Fruit fly (Drosophila melanogaster) whole organism, embryonic: ENCODE measurements around the gene CG43402.
A peak's percentile ranks its signal among the peaks of the same experiment; 100 is the strongest.

Experiments used
- B-H1 ChIP-seq: fragments of 200-800 bp; sonication (Bioruptor generic); IDR thresholded peaks from 3 replicates; pipeline ENCODE4 v1.3.6; 2022; ENCODE audit warnings: missing biosample characterization, missing genetic modification characterization
- B-H2 ChIP-seq: fragments of 200-800 bp; sonication (Bioruptor generic); optimal IDR thresholded peaks from 2 replicates; lab custom pipeline; 2018; ENCODE audit warnings: missing biosample characterization, mild to moderate bottlenecking, missing genetic modification characterization
- Bdp1 ChIP-seq: fragments of 200-800 bp; sonication (Bioruptor generic); optimal IDR thresholded peaks from 3 replicates; lab custom pipeline; 2016; ENCODE audit warnings: missing biosample characterization, missing genetic modification characterization
- CG10565 ChIP-seq: fragments of 200-800 bp; sonication (Bioruptor generic); optimal IDR thresholded peaks from 3 replicates; lab custom pipeline; 2016; ENCODE audit warnings: missing biosample characterization, mild to moderate bottlenecking, missing genetic modification characterization
- CG11398 ChIP-seq: fragments of 200-800 bp; sonication (Bioruptor generic); optimal IDR thresholded peaks from 2 replicates; lab custom pipeline; 2016; ENCODE audit warnings: missing biosample characterization, missing genetic modification characterization
- CG11695 ChIP-seq: fragments of 200-800 bp; sonication (Bioruptor generic); IDR thresholded peaks from 3 replicates; pipeline ENCODE4 v1.3.6; 2022; ENCODE audit warnings: missing biosample characterization, missing genetic modification characterization
- CG12744 ChIP-seq: fragments of 200-800 bp; sonication (Bioruptor generic); optimal IDR thresholded peaks from 2 replicates; lab custom pipeline; 2016; ENCODE audit warnings: missing biosample characterization, missing genetic modification characterization
- CG14965 ChIP-seq: fragments of 200-800 bp; sonication (Bioruptor generic); optimal IDR thresholded peaks from 2 replicates; lab custom pipeline; 2016; ENCODE audit warnings: missing biosample characterization, missing genetic modification characterization, borderline replicate concordance
- CG15073 ChIP-seq: fragments of 200-800 bp; sonication (Bioruptor generic); optimal IDR thresholded peaks from 2 replicates; lab custom pipeline; 2016; ENCODE audit warnings: missing biosample characterization, missing genetic modification characterization
- CG15269 ChIP-seq: fragments of 200-800 bp; sonication (Bioruptor generic); optimal IDR thresholded peaks from 2 replicates; lab custom pipeline; 2018; ENCODE audit warnings: missing biosample characterization, mild to moderate bottlenecking, missing genetic modification characterization, moderate library complexity
- CG17328 ChIP-seq: fragments of 200-800 bp; sonication (Bioruptor generic); IDR thresholded peaks from 2 replicates; pipeline ENCODE4 v1.3.6; 2022; ENCODE audit warnings: missing biosample characterization, missing genetic modification characterization
- CG17568 ChIP-seq: fragments of 200-800 bp; sonication (Bioruptor generic); optimal IDR thresholded peaks from 2 replicates; lab custom pipeline; 2018; ENCODE audit warnings: missing biosample characterization, mild to moderate bottlenecking, missing genetic modification characterization, moderate library complexity
- CG17912 ChIP-seq: fragments of 200-800 bp; sonication (Bioruptor generic); optimal IDR thresholded peaks from 2 replicates; lab custom pipeline; 2018; ENCODE audit warnings: missing biosample characterization, mild to moderate bottlenecking, missing genetic modification characterization
- CG18599 ChIP-seq: fragments of 200-800 bp; sonication (Bioruptor generic); optimal IDR thresholded peaks from 3 replicates; lab custom pipeline; 2017; ENCODE audit warnings: missing biosample characterization, missing genetic modification characterization, mild to moderate bottlenecking, moderate library complexity, missing genetic modification reagents
- CG2120 ChIP-seq: fragments of 200-800 bp; sonication (Bioruptor generic); optimal IDR thresholded peaks from 3 replicates; lab custom pipeline; 2016; ENCODE audit warnings: missing biosample characterization, missing genetic modification characterization
- CG3407 ChIP-seq: fragments of 200-800 bp; sonication (Bioruptor generic); optimal IDR thresholded peaks from 2 replicates; lab custom pipeline; 2018; ENCODE audit warnings: missing biosample characterization, mild to moderate bottlenecking, missing genetic modification characterization
- CG3726 ChIP-seq: fragments of 200-800 bp; sonication (Bioruptor generic); IDR thresholded peaks from 3 replicates; pipeline ENCODE4, ENCODE4 v1.3.6; 2022; ENCODE audit warnings: missing biosample characterization, missing genetic modification characterization
- CG3995 ChIP-seq: fragments of 200-800 bp; sonication (Bioruptor generic); optimal IDR thresholded peaks from 3 replicates; lab custom pipeline; 2016; ENCODE audit warnings: missing biosample characterization, missing genetic modification characterization
- CG4820 ChIP-seq: fragments of 200-800 bp; sonication (Bioruptor generic); optimal IDR thresholded peaks from 3 replicates; lab custom pipeline; 2016; ENCODE audit warnings: missing biosample characterization, missing genetic modification characterization
- CG6272 ChIP-seq: fragments of 200-800 bp; sonication (Bioruptor generic); IDR thresholded peaks from 2 replicates; pipeline ENCODE4 v1.3.6; 2022; ENCODE audit warnings: missing biosample characterization, missing genetic modification characterization
- CG6683 ChIP-seq: fragments of 200-800 bp; sonication (Bioruptor generic); optimal IDR thresholded peaks from 2 replicates; lab custom pipeline; 2017; ENCODE audit warnings: missing biosample characterization, mild to moderate bottlenecking, missing genetic modification characterization, missing genetic modification reagents
- CG7357 ChIP-seq: fragments of 200-800 bp; sonication (Bioruptor generic); IDR thresholded peaks from 3 replicates; pipeline ENCODE4 v1.3.6; 2022; ENCODE audit warnings: missing biosample characterization, missing genetic modification characterization
- CG8944 ChIP-seq: fragments of 200-800 bp; sonication (Bioruptor generic); optimal IDR thresholded peaks from 3 replicates; lab custom pipeline; 2016; ENCODE audit warnings: missing biosample characterization, missing genetic modification characterization
- CG9817 ChIP-seq: fragments of 200-800 bp; sonication (Bioruptor generic); optimal IDR thresholded peaks from 2 replicates; lab custom pipeline; 2018; ENCODE audit warnings: missing biosample characterization, mild to moderate bottlenecking, missing genetic modification characterization, moderate library complexity
- Doc2 ChIP-seq: fragments of 200-800 bp; sonication (Bioruptor generic); IDR thresholded peaks from 2 replicates; pipeline ENCODE4 v1.3.6; 2022; ENCODE audit warnings: missing biosample characterization, missing genetic modification characterization
- E2f1 ChIP-seq: fragments of 200-800 bp; sonication (Bioruptor generic); IDR thresholded peaks from 2 replicates; pipeline ENCODE4 v1.3.6; 2022; ENCODE audit warnings: missing biosample characterization, missing genetic modification characterization
- H15 ChIP-seq: fragments of 200-800 bp; sonication (Bioruptor generic); IDR thresholded peaks from 3 replicates; pipeline ENCODE4 v1.3.6; 2022; ENCODE audit warnings: missing biosample characterization, missing genetic modification characterization
- Hmr ChIP-seq: fragments of 200-800 bp; sonication (Bioruptor generic); optimal IDR thresholded peaks from 3 replicates; lab custom pipeline; 2017; ENCODE audit warnings: mild to moderate bottlenecking, missing biosample characterization, missing genetic modification reagents, missing genetic modification characterization
- Hr3 ChIP-seq: fragments of 200-800 bp; sonication (Bioruptor generic); optimal IDR thresholded peaks from 3 replicates; lab custom pipeline; 2016; ENCODE audit warnings: missing biosample characterization, missing genetic modification characterization
- Lhr ChIP-seq: fragments of 200-800 bp; sonication (Bioruptor generic); optimal IDR thresholded peaks from 3 replicates; lab custom pipeline; 2017; ENCODE audit warnings: mild to moderate bottlenecking, missing biosample characterization, missing genetic modification reagents, missing genetic modification characterization
- Myb ChIP-seq: fragments of 200-800 bp; sonication (Bioruptor generic); optimal IDR thresholded peaks from 2 replicates; lab custom pipeline; 2016; ENCODE audit warnings: missing biosample characterization, missing genetic modification characterization
- Neu2 ChIP-seq: fragments of 200-800 bp; sonication (Bioruptor generic); optimal IDR thresholded peaks from 3 replicates; lab custom pipeline; 2016; ENCODE audit warnings: missing biosample characterization, missing genetic modification characterization, borderline replicate concordance
- Nf-YB ChIP-seq: fragments of 200-800 bp; sonication (Bioruptor generic); optimal IDR thresholded peaks from 3 replicates; lab custom pipeline; 2019; ENCODE audit warnings: missing biosample characterization, mild to moderate bottlenecking, missing genetic modification characterization, moderate library complexity
- Sry-δ ChIP-seq: fragments of 200-800 bp; sonication (Bioruptor generic); optimal IDR thresholded peaks from 2 replicates; lab custom pipeline; 2016; ENCODE audit warnings: missing biosample characterization, missing genetic modification characterization
- bowl ChIP-seq: fragments of 200-800 bp; sonication (Bioruptor generic); IDR thresholded peaks from 2 replicates; pipeline ENCODE4 v1.3.6; 2022; ENCODE audit warnings: missing biosample characterization, missing genetic modification characterization
- br ChIP-seq: fragments of >200 bp; optimal IDR thresholded peaks from 2 replicates; lab custom pipeline; 2017
- caup ChIP-seq: fragments of 200-800 bp; sonication (Bioruptor generic); optimal IDR thresholded peaks from 3 replicates; lab custom pipeline; 2017; ENCODE audit warnings: missing biosample characterization, mild to moderate bottlenecking, missing genetic modification characterization, moderate library complexity; ENCODE audit not compliant: severe bottlenecking
- dmrt11E ChIP-seq: fragments of 200-800 bp; sonication (Bioruptor generic); optimal IDR thresholded peaks from 3 replicates; lab custom pipeline; 2018; ENCODE audit warnings: missing biosample characterization, mild to moderate bottlenecking, missing genetic modification characterization, moderate library complexity
- en ChIP-seq: fragments of 200-800 bp; sonication (Bioruptor generic); optimal IDR thresholded peaks from 2 replicates; lab custom pipeline; 2016; ENCODE audit warnings: missing biosample characterization, missing genetic modification characterization
- fd64A ChIP-seq: fragments of 200-800 bp; sonication (Bioruptor generic); optimal IDR thresholded peaks from 3 replicates; lab custom pipeline; 2018; ENCODE audit warnings: missing biosample characterization, mild to moderate bottlenecking, missing genetic modification characterization
- gce ChIP-seq: fragments of 200-800 bp; sonication (Bioruptor generic); IDR thresholded peaks from 3 replicates; pipeline ENCODE4 v1.3.6; 2022; ENCODE audit warnings: missing biosample characterization, missing genetic modification characterization
- gcm ChIP-seq: fragments of 200-800 bp; sonication (Bioruptor generic); optimal IDR thresholded peaks from 2 replicates; lab custom pipeline; 2019; ENCODE audit warnings: missing biosample characterization, mild to moderate bottlenecking, missing genetic modification characterization, moderate library complexity
- jumu ChIP-seq: fragments of 200-800 bp; sonication (Bioruptor generic); optimal IDR thresholded peaks from 3 replicates; lab custom pipeline; 2016; ENCODE audit warnings: missing biosample characterization, missing genetic modification characterization
- klu ChIP-seq: fragments of 200-800 bp; sonication (Bioruptor generic); IDR thresholded peaks from 2 replicates; pipeline ENCODE4 v1.3.6; 2022; ENCODE audit warnings: missing biosample characterization, missing genetic modification characterization
- salm ChIP-seq: fragments of 200-800 bp; sonication (Bioruptor generic); optimal IDR thresholded peaks from 2 replicates; lab custom pipeline; 2018; ENCODE audit warnings: missing biosample characterization, mild to moderate bottlenecking, missing genetic modification characterization
- schlank ChIP-seq: fragments of 200-800 bp; sonication (Bioruptor generic); optimal IDR thresholded peaks from 2 replicates; lab custom pipeline; 2018; ENCODE audit warnings: missing biosample characterization, mild to moderate bottlenecking, missing genetic modification characterization
- sim ChIP-seq: fragments of 200-800 bp; sonication (Bioruptor generic); IDR thresholded peaks from 2 replicates; pipeline ENCODE4 v1.3.6; 2022; ENCODE audit warnings: missing biosample characterization, missing genetic modification characterization
- sisA ChIP-seq: fragments of 200-800 bp; sonication (Bioruptor generic); IDR thresholded peaks from 2 replicates; pipeline ENCODE4 v1.3.6; 2022; ENCODE audit warnings: missing biosample characterization, missing genetic modification characterization
- ssp ChIP-seq: fragments of 200-800 bp; sonication (Bioruptor generic); IDR thresholded peaks from 2 replicates; pipeline ENCODE4 v1.3.6; 2022; ENCODE audit warnings: missing biosample characterization, missing genetic modification characterization
- tio ChIP-seq: fragments of 200-800 bp; sonication (Bioruptor generic); optimal IDR thresholded peaks from 2 replicates; lab custom pipeline; 2017; ENCODE audit warnings: missing biosample characterization, missing genetic modification characterization, inconsistent platforms
- toy ChIP-seq: fragments of 200-800 bp; sonication (Bioruptor generic); IDR thresholded peaks from 2 replicates; pipeline ENCODE4 v1.3.6; 2022; ENCODE audit warnings: missing biosample characterization, missing genetic modification characterization
- trh ChIP-seq: fragments of 200-800 bp; sonication (Bioruptor generic); optimal IDR thresholded peaks from 2 replicates; lab custom pipeline; 2016; ENCODE audit warnings: missing biosample characterization, missing genetic modification characterization

The CG43402 gene

dm6 chr2L:1433732-1434131 lies 8.7 kb upstream of the CG43402 start (continued):
- TF ChIP-seq gcm (GFP tag; lab: Kevin White, UChicago) (peak; percentile 89), klu (no peak), toy (peak; percentile 54; the same call in 1 of the 2 replicates), CG9817 (tag; lab: Kevin White, UChicago) (peak; percentile 68), CG15269 (peak; percentile 89), CG6272 (peak; percentile 88), CG17568 (no peak), Doc2 (GFP tag; lab: Robert Waterston, UW) (peak; percentile 67), CG7357 (GFP tag; lab: Robert Waterston, UW) (peak; percentile 86), fd64A (peak; percentile 93), Sry-δ (no peak), CG10565 (GFP tag; lab: Kevin White, UChicago) (no peak), Neu2 (no peak), jumu (GFP tag; lab: Kevin White, UChicago) (peak; percentile 91), CG3726 (peak; percentile 87), CG11695 (GFP tag; lab: Robert Waterston, UW) (peak; percentile 88), CG2120 (GFP tag; lab: Kevin White, UChicago) (no peak), ssp (no peak), bowl (GFP tag; lab: Robert Waterston, UW) (peak; percentile 72; the same call in 1 of the 2 replicates), sim (GFP tag; lab: Robert Waterston, UW) (no peak), Hr3 (peak; percentile 90), schlank (tag; lab: Kevin White, UChicago) (no peak), gce (peak; percentile 93), CG3995 (GFP tag; lab: Kevin White, UChicago) (peak; percentile 7), CG11398 (GFP tag; lab: Kevin White, UChicago) (peak; percentile 13), H15 (GFP tag; lab: Robert Waterston, UW) (peak; percentile 96), CG18599 (GFP tag; lab: Kevin White, UChicago) (peak; percentile 84), trh (peak; percentile 87), CG6683 (GFP tag; lab: Kevin White, UChicago) (peak; percentile 59), CG4820 (GFP tag; lab: Kevin White, UChicago) (no peak), CG17328 (GFP tag; lab: Robert Waterston, UW) (peak; percentile 86), B-H2 (GFP tag; lab: Kevin White, UChicago) (no peak), tio (GFP tag; lab: Kevin White, UChicago) (peak; percentile 81), Lhr (peak; percentile 38), CG12744 (no peak), Nf-YB (GFP tag; lab: Kevin White, UChicago) (no peak), en (GFP tag; lab: Kevin White, UChicago) (peak; percentile 86), Myb (GFP tag; lab: Kevin White, UChicago) (peak; percentile 16), caup (GFP tag; lab: Kevin White, UChicago) (no peak), sisA (peak; percentile 83), E2f1 (GFP tag; lab: Robert Waterston, UW) (peak; percentile 94), CG8944 (GFP tag; lab: Kevin White, UChicago) (peak; percentile 96), dmrt11E (tag; lab: Kevin White, UChicago) (peak; percentile 57), B-H1 (peak; percentile 91), CG15073 (peak; percentile 68), salm (tag; lab: Kevin White, UChicago) (peak; percentile 71), CG3407 (GFP tag; lab: Kevin White, UChicago) (peak; percentile 91), Hmr (peak; percentile 70), CG17912 (peak; percentile 63), CG14965 (GFP tag; lab: Kevin White, UChicago) (no peak), Bdp1 (peak; percentile 76), br (lab: Kevin White, UChicago) (no peak)
